Fruit fly (Drosophila melanogaster) whole organism, embryonic: ENCODE results near the gene CG33784.

Source experiments
- Bdp1 ChIP-seq: fragments of 200-800 bp; sonication (Bioruptor generic); optimal IDR thresholded peaks from 3 replicates; lab custom pipeline; 2016; ENCODE audit warnings: missing biosample characterization, missing genetic modification characterization
- CG10431 ChIP-seq: fragments of 200-800 bp; sonication (Bioruptor generic); optimal IDR thresholded peaks from 3 replicates; lab custom pipeline; 2018; ENCODE audit warnings: missing biosample characterization, mild to moderate bottlenecking, missing genetic modification characterization
- CG18476 ChIP-seq: fragments of 200-800 bp; sonication (Bioruptor generic); optimal IDR thresholded peaks from 2 replicates; lab custom pipeline; 2016; ENCODE audit warnings: missing biosample characterization, mild to moderate bottlenecking, missing genetic modification characterization
- CG8290 ChIP-seq, 3 experiments: fragments of 200-800 bp; sonication (Bioruptor generic); optimal IDR thresholded peaks; 2 replicates each; lab custom pipeline; 2016 to 2019; ENCODE audit warnings: missing biosample characterization in 3 of 3, missing genetic modification characterization in 3 of 3, mild to moderate bottlenecking in 2 of 3, moderate library complexity in 1 of 3
- E2f2 ChIP-seq: fragments of 200-800 bp; sonication (Bioruptor generic); IDR thresholded peaks from 2 replicates; pipeline ENCODE4 v1.3.6; 2022; ENCODE audit warnings: missing biosample characterization, missing genetic modification characterization
- MESR4 ChIP-seq: fragments of 200-800 bp; sonication (Bioruptor generic); optimal IDR thresholded peaks from 2 replicates; lab custom pipeline; 2018; ENCODE audit warnings: missing biosample characterization, mild to moderate bottlenecking, missing genetic modification characterization, moderate library complexity
- Nf-YB ChIP-seq: fragments of 200-800 bp; sonication (Bioruptor generic); optimal IDR thresholded peaks from 3 replicates; lab custom pipeline; 2019; ENCODE audit warnings: missing biosample characterization, mild to moderate bottlenecking, missing genetic modification characterization, moderate library complexity
- bigmax ChIP-seq: fragments of 200-800 bp; sonication (Bioruptor generic); optimal IDR thresholded peaks from 2 replicates; lab custom pipeline; 2018; ENCODE audit warnings: missing biosample characterization, mild to moderate bottlenecking, missing genetic modification characterization
- ham ChIP-seq: fragments of 200-800 bp; sonication (Bioruptor generic); IDR thresholded peaks from 2 replicates; pipeline ENCODE4 v1.3.6; 2022; ENCODE audit warnings: missing biosample characterization, missing genetic modification characterization
- lbe ChIP-seq: fragments of 200-800 bp; sonication (Bioruptor generic); optimal IDR thresholded peaks from 2 replicates; lab custom pipeline; 2016; ENCODE audit warnings: missing biosample characterization, mild to moderate bottlenecking, missing genetic modification characterization
- nom ChIP-seq: fragments of 200-800 bp; sonication (Bioruptor generic); optimal IDR thresholded peaks from 2 replicates; lab custom pipeline; 2017; ENCODE audit warnings: missing biosample characterization, missing genetic modification characterization, mild to moderate bottlenecking, moderate library complexity, missing genetic modification reagents

dm6 chr3R:10045343-10045742 is 22.4 kb upstream of the CG33784 start, which contains the start of the genes CG11722 and mtTFB2:
- TF ChIP-seq Bdp1 (GFP tag; lab: Kevin White, UChicago) (no peak), E2f2 (peak; percentile 46), bigmax (GFP tag; lab: Kevin White, UChicago) (no peak), CG10431 (no peak), nom (GFP tag; lab: Kevin White, UChicago) (no peak), lbe (GFP tag; lab: Kevin White, UChicago) (peak; percentile 50), ham (GFP tag; lab: Robert Waterston, UW) (no peak), MESR4 (GFP tag; lab: Kevin White, UChicago) (peak; percentile 12), Nf-YB (GFP tag; lab: Kevin White, UChicago) (peak; percentile 73), CG18476 (GFP tag; lab: Kevin White, UChicago) (no peak), CG8290 (GFP tag; optimal IDR thresholded peaks at IDR 0.05; lab: Kevin White, UChicago) (no peak), CG8290 (tag; optimal IDR thresholded peaks at IDR 0.05; lab: Kevin White, UChicago) (peak in 1 of 2 experiments; percentile 37)
